Fruit fly (Drosophila melanogaster) whole organism, embryonic: ENCODE results near the gene Ir67a.

Experiments used
- Atf6 ChIP-seq: fragments of 200-800 bp; sonication (Bioruptor generic); IDR thresholded peaks from 2 replicates; pipeline ENCODE4 v1.3.6; 2022; ENCODE audit warnings: missing biosample characterization, missing genetic modification characterization
- CG10147 ChIP-seq: fragments of 200-800 bp; sonication (Bioruptor generic); optimal IDR thresholded peaks from 2 replicates; lab custom pipeline; 2019; ENCODE audit warnings: missing biosample characterization, mild to moderate bottlenecking, missing genetic modification characterization, moderate library complexity
- CG11247 ChIP-seq: fragments of 200-800 bp; sonication (Bioruptor generic); IDR thresholded peaks from 2 replicates; pipeline ENCODE4 v1.3.6; 2022; ENCODE audit warnings: missing biosample characterization, missing genetic modification characterization
- CG11398 ChIP-seq: fragments of 200-800 bp; sonication (Bioruptor generic); optimal IDR thresholded peaks from 2 replicates; lab custom pipeline; 2016; ENCODE audit warnings: missing biosample characterization, missing genetic modification characterization
- CG1233 ChIP-seq: fragments of 200-800 bp; sonication (Bioruptor generic); optimal IDR thresholded peaks from 4 replicates; lab custom pipeline; 2018; ENCODE audit warnings: missing biosample characterization, mild to moderate bottlenecking, missing genetic modification characterization
- CG12391 ChIP-seq: fragments of 200-800 bp; sonication (Bioruptor generic); optimal IDR thresholded peaks from 3 replicates; lab custom pipeline; 2018; ENCODE audit warnings: missing biosample characterization, mild to moderate bottlenecking, missing genetic modification characterization, moderate library complexity
- CG12659 ChIP-seq: fragments of 200-800 bp; sonication (Bioruptor generic); optimal IDR thresholded peaks from 3 replicates; lab custom pipeline; 2017; ENCODE audit warnings: mild to moderate bottlenecking, missing biosample characterization, missing genetic modification reagents, missing genetic modification characterization
- CG14667 ChIP-seq: fragments of 200-800 bp; sonication (Bioruptor generic); IDR thresholded peaks from 2 replicates; pipeline ENCODE4 v1.3.6; 2022; ENCODE audit warnings: missing biosample characterization, missing genetic modification characterization
- CG15601 ChIP-seq: fragments of 200-800 bp; sonication (Bioruptor generic); optimal IDR thresholded peaks from 3 replicates; lab custom pipeline; 2019; ENCODE audit warnings: missing biosample characterization, mild to moderate bottlenecking, missing genetic modification characterization, moderate library complexity
- CG15696 ChIP-seq: fragments of 200-800 bp; sonication (Bioruptor generic); optimal IDR thresholded peaks from 2 replicates; lab custom pipeline; 2019; ENCODE audit warnings: missing biosample characterization, mild to moderate bottlenecking, missing genetic modification characterization, moderate library complexity
- CG2129 ChIP-seq: fragments of 200-800 bp; sonication (Bioruptor generic); IDR thresholded peaks from 2 replicates; pipeline ENCODE4 v1.3.6; 2022; ENCODE audit warnings: missing biosample characterization, missing genetic modification characterization; ENCODE audit not compliant: partially characterized antibody
- CG31224 ChIP-seq: fragments of 200-800 bp; sonication (Bioruptor generic); IDR thresholded peaks from 2 replicates; pipeline ENCODE4 v1.3.6; 2022; ENCODE audit warnings: missing biosample characterization, missing genetic modification characterization
- CG34422 ChIP-seq: fragments of 200-800 bp; sonication (Bioruptor generic); IDR thresholded peaks from 3 replicates; pipeline ENCODE4 v1.3.6; 2022; ENCODE audit warnings: missing biosample characterization, missing genetic modification characterization
- CG3847 ChIP-seq: fragments of 200-800 bp; sonication (Bioruptor generic); IDR thresholded peaks from 2 replicates; pipeline ENCODE4 v1.3.6; 2022; ENCODE audit warnings: missing biosample characterization, missing genetic modification characterization
- CG4328 ChIP-seq: fragments of 200-800 bp; sonication (Bioruptor generic); optimal IDR thresholded peaks from 3 replicates; lab custom pipeline; 2017; ENCODE audit warnings: missing biosample characterization, missing genetic modification reagents, missing genetic modification characterization
- CG4404 ChIP-seq: fragments of 200-800 bp; sonication (Bioruptor generic); IDR thresholded peaks from 2 replicates; pipeline ENCODE4 v1.3.6; 2022; ENCODE audit warnings: missing biosample characterization, missing genetic modification characterization
- CG6683 ChIP-seq: fragments of 200-800 bp; sonication (Bioruptor generic); optimal IDR thresholded peaks from 2 replicates; lab custom pipeline; 2017; ENCODE audit warnings: missing biosample characterization, mild to moderate bottlenecking, missing genetic modification characterization, missing genetic modification reagents
- CG8089 ChIP-seq: fragments of 200-800 bp; sonication (Bioruptor generic); optimal IDR thresholded peaks from 3 replicates; lab custom pipeline; 2016; ENCODE audit warnings: missing biosample characterization, missing genetic modification characterization
- D19A ChIP-seq: fragments of 200-800 bp; optimal IDR thresholded peaks from 3 replicates; lab custom pipeline; 2019; ENCODE audit warnings: missing biosample characterization, mild to moderate bottlenecking, missing genetic modification characterization, moderate library complexity
- D19B ChIP-seq: fragments of 200-800 bp; sonication (Bioruptor generic); optimal IDR thresholded peaks from 2 replicates; lab custom pipeline; 2017; ENCODE audit warnings: missing biosample characterization, mild to moderate bottlenecking, missing genetic modification characterization
- Dek ChIP-seq: fragments of 200-800 bp; sonication (Bioruptor generic); optimal IDR thresholded peaks from 3 replicates; lab custom pipeline; 2019; ENCODE audit warnings: missing biosample characterization, mild to moderate bottlenecking, missing genetic modification characterization, moderate library complexity
- Gsc ChIP-seq: fragments of 200-800 bp; sonication (Bioruptor generic); IDR thresholded peaks from 2 replicates; pipeline ENCODE4 v1.3.6; 2022; ENCODE audit warnings: missing biosample characterization, missing genetic modification characterization
- HHEX ChIP-seq: fragments of 200-800 bp; sonication (Bioruptor generic); optimal IDR thresholded peaks from 3 replicates; lab custom pipeline; 2017; ENCODE audit warnings: missing biosample characterization, mild to moderate bottlenecking, missing genetic modification characterization, missing genetic modification reagents
- Neu2 ChIP-seq: fragments of 200-800 bp; sonication (Bioruptor generic); optimal IDR thresholded peaks from 3 replicates; lab custom pipeline; 2016; ENCODE audit warnings: missing biosample characterization, missing genetic modification characterization, borderline replicate concordance
- Opbp ChIP-seq: fragments of 200-800 bp; sonication (Bioruptor generic); IDR thresholded peaks from 3 replicates; pipeline ENCODE4 v1.3.6; 2022; ENCODE audit warnings: missing biosample characterization, missing genetic modification characterization; ENCODE audit not compliant: partially characterized antibody
- Optix ChIP-seq: fragments of 200-800 bp; sonication (Bioruptor generic); IDR thresholded peaks from 3 replicates; pipeline ENCODE4 v1.3.6; 2022; ENCODE audit warnings: missing biosample characterization, missing genetic modification characterization
- Rx ChIP-seq: fragments of 200-800 bp; sonication (Bioruptor generic); IDR thresholded peaks from 2 replicates; pipeline ENCODE4 v1.3.6; 2022; ENCODE audit warnings: missing biosample characterization, missing genetic modification characterization
- Spps ChIP-seq: fragments of 200-800 bp; sonication (Bioruptor generic); optimal IDR thresholded peaks from 2 replicates; lab custom pipeline; 2018; ENCODE audit warnings: missing biosample characterization, mild to moderate bottlenecking, missing genetic modification characterization
- ash1 ChIP-seq: fragments of 200-800 bp; sonication (Bioruptor generic); optimal IDR thresholded peaks from 2 replicates; lab custom pipeline; 2018; ENCODE audit warnings: missing biosample characterization, mild to moderate bottlenecking, missing genetic modification characterization
- ato ChIP-seq: fragments of 200-800 bp; sonication (Bioruptor generic); IDR thresholded peaks from 2 replicates; pipeline ENCODE4 v1.3.6; 2022; ENCODE audit warnings: missing biosample characterization, missing genetic modification characterization; ENCODE audit not compliant: partially characterized antibody
- bowl ChIP-seq: fragments of 200-800 bp; sonication (Bioruptor generic); IDR thresholded peaks from 2 replicates; pipeline ENCODE4 v1.3.6; 2022; ENCODE audit warnings: missing biosample characterization, missing genetic modification characterization
- fd102C ChIP-seq: fragments of 200-800 bp; sonication (Bioruptor generic); optimal IDR thresholded peaks from 2 replicates; lab custom pipeline; 2018; ENCODE audit warnings: missing biosample characterization, mild to moderate bottlenecking, missing genetic modification characterization, moderate library complexity
- fu2 ChIP-seq: fragments of 200-800 bp; sonication (Bioruptor generic); optimal IDR thresholded peaks from 2 replicates; lab custom pipeline; 2016; ENCODE audit warnings: missing biosample characterization, missing genetic modification characterization
- grau ChIP-seq: fragments of 200-800 bp; optimal IDR thresholded peaks from 3 replicates; lab custom pipeline; 2019; ENCODE audit warnings: missing biosample characterization, mild to moderate bottlenecking, missing genetic modification characterization, moderate library complexity
- hb ChIP-seq: fragments of 200-800 bp; sonication (Bioruptor generic); IDR thresholded peaks from 3 replicates; pipeline ENCODE4 v1.3.6; 2022; ENCODE audit warnings: missing biosample characterization, missing genetic modification characterization; ENCODE audit not compliant: partially characterized antibody
- insv ChIP-seq, 2 experiments: fragments of 200-800 bp; sonication (Bioruptor generic); optimal IDR thresholded peaks; 3 replicates each; lab custom pipeline; 2016 to 2018; ENCODE audit warnings: missing biosample characterization in 2 of 2, missing genetic modification characterization in 2 of 2
- ken ChIP-seq: fragments of 200-800 bp; sonication (Bioruptor generic); IDR thresholded peaks from 3 replicates; pipeline ENCODE4 v1.3.6; 2022; ENCODE audit warnings: missing biosample characterization, missing genetic modification characterization
- lilli ChIP-seq: fragments of 200-800 bp; sonication (Bioruptor generic); optimal IDR thresholded peaks from 3 replicates; lab custom pipeline; 2016; ENCODE audit warnings: missing biosample characterization, missing genetic modification characterization
- lmd ChIP-seq: fragments of 200-800 bp; sonication (Bioruptor generic); IDR thresholded peaks from 2 replicates; pipeline ENCODE4 v1.3.6; 2022; ENCODE audit warnings: missing biosample characterization, missing genetic modification characterization
- lola ChIP-seq, 3 experiments: fragments of >200 bp in 2 of 3; fragments of 200-800 bp in 1 of 3; sonication (Bioruptor generic) in 1 of 3; optimal IDR thresholded peaks; 2 replicates each; lab custom pipeline; 2017 to 2019; ENCODE audit warnings: missing biosample characterization in 3 of 3, missing genetic modification characterization in 3 of 3, mild to moderate bottlenecking in 1 of 3, moderate library complexity in 1 of 3
- nerfin-1 ChIP-seq: fragments of 200-800 bp; sonication (Bioruptor generic); optimal IDR thresholded peaks from 3 replicates; lab custom pipeline; 2019; ENCODE audit warnings: missing biosample characterization, mild to moderate bottlenecking, missing genetic modification characterization, moderate library complexity
- phol ChIP-seq: fragments of 200-800 bp; sonication (Bioruptor generic); optimal IDR thresholded peaks from 3 replicates; lab custom pipeline; 2018; ENCODE audit warnings: missing biosample characterization, mild to moderate bottlenecking, missing genetic modification characterization, moderate library complexity
- sisA ChIP-seq: fragments of 200-800 bp; sonication (Bioruptor generic); IDR thresholded peaks from 2 replicates; pipeline ENCODE4 v1.3.6; 2022; ENCODE audit warnings: missing biosample characterization, missing genetic modification characterization
- stc ChIP-seq: fragments of 200-800 bp; sonication (Bioruptor generic); IDR thresholded peaks from 2 replicates; pipeline ENCODE4 v1.3.6; 2022; ENCODE audit warnings: missing biosample characterization, missing genetic modification characterization
- ttk ChIP-seq: fragments of 200-800 bp; sonication (Bioruptor generic); IDR thresholded peaks from 2 replicates; pipeline ENCODE4 v2.1.2; 2022; ENCODE audit warnings: missing biosample characterization, missing genetic modification characterization
- unc-4 ChIP-seq: fragments of 200-800 bp; sonication (Bioruptor generic); IDR thresholded peaks from 2 replicates; pipeline ENCODE4 v1.3.6; 2022; ENCODE audit warnings: missing biosample characterization, missing genetic modification characterization; ENCODE audit not compliant: partially characterized antibody
- vvl ChIP-seq: fragments of 200-800 bp; sonication (Bioruptor generic); IDR thresholded peaks from 2 replicates; pipeline ENCODE4 v1.3.6; 2022; ENCODE audit warnings: missing biosample characterization, missing genetic modification characterization
- zen2 ChIP-seq: fragments of 200-800 bp; sonication (Bioruptor generic); IDR thresholded peaks from 3 replicates; pipeline ENCODE4 v1.3.6; 2022; ENCODE audit warnings: missing biosample characterization, missing genetic modification characterization; ENCODE audit not compliant: partially characterized antibody
- zfh2 ChIP-seq: fragments of 200-800 bp; sonication (Bioruptor generic); optimal IDR thresholded peaks from 2 replicates; lab custom pipeline; 2016; ENCODE audit warnings: missing biosample characterization, missing genetic modification characterization

Gene Ir67a

DNA sequence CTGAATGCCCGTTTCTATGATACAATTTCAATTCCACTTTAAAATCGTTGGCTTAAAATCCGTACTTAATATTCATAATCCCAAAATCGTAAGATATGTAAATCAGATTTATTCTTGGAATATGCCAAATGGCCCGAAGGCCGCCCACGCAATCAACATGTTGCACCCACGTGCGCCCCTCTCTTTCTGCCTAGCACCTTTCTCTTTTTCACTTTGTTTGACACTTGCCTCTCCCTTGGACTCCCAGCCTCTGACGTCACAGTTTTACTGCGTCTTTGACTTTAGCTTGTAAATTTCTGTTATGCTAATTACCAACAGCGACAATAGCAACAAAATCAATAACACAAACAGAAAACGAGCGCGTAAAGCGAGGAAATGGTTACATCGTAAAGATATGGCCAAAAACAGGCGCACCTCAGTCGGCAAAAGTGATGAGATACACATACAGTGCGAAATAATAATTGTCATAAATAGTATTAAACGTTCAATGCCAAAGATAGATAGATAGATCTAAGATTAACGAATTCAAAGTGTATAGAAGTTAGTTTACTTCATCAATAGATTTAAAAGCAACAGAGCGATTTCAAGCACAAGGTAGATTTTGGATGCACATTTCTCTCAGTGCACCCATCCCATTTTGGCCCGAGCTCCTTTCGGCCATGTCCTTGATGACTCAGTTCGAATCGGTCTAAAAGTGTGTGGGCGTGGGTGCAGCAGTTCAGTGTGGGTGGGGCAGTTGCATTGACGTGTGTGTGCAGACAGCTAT is 40.1 kb downstream of the Ir67a start (continued):
- no peak for TF ChIP-seq CG14667 (GFP tag; lab: Robert Waterston, UW)
- TF ChIP-seq lmd = no peak
- no peak for TF ChIP-seq D19A
- no peak for TF ChIP-seq ato (GFP tag; lab: Robert Waterston, UW)
- no peak for TF ChIP-seq sisA
- no peak for TF ChIP-seq CG15696
- TF ChIP-seq Neu2 (GFP tag; lab: Kevin White, UChicago) = no peak
- TF ChIP-seq unc-4 (GFP tag; lab: Robert Waterston, UW) = no peak
- no peak for TF ChIP-seq ash1 (GFP tag; lab: Kevin White, UChicago)
- peak; percentile 7; the same call in 1 of the 2 replicates for TF ChIP-seq vvl (GFP tag; lab: Robert Waterston, UW)
- no peak for TF ChIP-seq bowl (GFP tag; lab: Robert Waterston, UW)
- TF ChIP-seq grau (tag; lab: Kevin White, UChicago) = no peak
- TF ChIP-seq zen2 (GFP tag; lab: Robert Waterston, UW) = no peak
- TF ChIP-seq CG11247 (GFP tag; lab: Robert Waterston, UW) = no peak
- no peak for TF ChIP-seq CG12391 (tag; lab: Kevin White, UChicago)
- no peak for TF ChIP-seq CG15601
- no peak for TF ChIP-seq fu2 (GFP tag; lab: Kevin White, UChicago)
- TF ChIP-seq Spps (tag; lab: Kevin White, UChicago) = no peak
- TF ChIP-seq zfh2 (GFP tag; lab: Kevin White, UChicago) = no peak
- no peak for TF ChIP-seq CG4328
- no peak for TF ChIP-seq Opbp (GFP tag; lab: Robert Waterston, UW)
- no peak for TF ChIP-seq CG6683 (GFP tag; lab: Kevin White, UChicago)
- no peak for TF ChIP-seq stc (GFP tag; lab: Robert Waterston, UW)
- no peak for TF ChIP-seq nerfin-1 (tag; lab: Kevin White, UChicago)
- TF ChIP-seq Atf6 (GFP tag; lab: Robert Waterston, UW) = no peak
- no peak for TF ChIP-seq fd102C (GFP tag; lab: Kevin White, UChicago)
- no peak for TF ChIP-seq hb (GFP tag; lab: Robert Waterston, UW)
- no peak for TF ChIP-seq CG31224 (GFP tag; lab: Robert Waterston, UW)
- TF ChIP-seq ken = no peak
- TF ChIP-seq ttk (GFP tag; lab: Robert Waterston, UW) = no peak
- no peak for TF ChIP-seq CG11398 (GFP tag; lab: Kevin White, UChicago)
- peak; percentile 15 for TF ChIP-seq phol
- no peak for TF ChIP-seq CG10147 (GFP tag; lab: Kevin White, UChicago)
- TF ChIP-seq lilli = no peak
- TF ChIP-seq Optix (GFP tag; lab: Robert Waterston, UW) = no peak
- no peak for TF ChIP-seq CG2129 (GFP tag; lab: Robert Waterston, UW)
- TF ChIP-seq CG8089 = no peak
- no peak for TF ChIP-seq HHEX (GFP tag; lab: Kevin White, UChicago)
- peak; percentile 30 for TF ChIP-seq CG1233 (GFP tag; lab: Kevin White, UChicago)
- TF ChIP-seq Dek (tag; lab: Kevin White, UChicago) = no peak
- TF ChIP-seq insv (GFP tag; optimal IDR thresholded peaks at IDR 0.05; lab: Kevin White, UChicago) = no peak
- TF ChIP-seq CG34422 (GFP tag; lab: Robert Waterston, UW) = peak; percentile 41; the same call in 1 of the 3 replicates
- no peak for TF ChIP-seq CG4404 (GFP tag; lab: Robert Waterston, UW)
- TF ChIP-seq lola (GFP tag; optimal IDR thresholded peaks at IDR 0.05; lab: Kevin White, UChicago) = no peak
- TF ChIP-seq D19B = no peak
- TF ChIP-seq Gsc (GFP tag; lab: Robert Waterston, UW) = no peak
- TF ChIP-seq CG12659 (GFP tag; lab: Kevin White, UChicago) = no peak
- no peak for TF ChIP-seq Rx (GFP tag; lab: Robert Waterston, UW)
- TF ChIP-seq CG3847 = no peak
